Worm (Caenorhabditis elegans) whole organism, L2 larva: ENCODE measurements around the gene C05G5.1.

Experiments used
- C34F6.9 ChIP-seq: fragments of 150-350 bp; optimal IDR thresholded peaks from 2 replicates; lab custom pipeline; 2014; ENCODE audit warnings: missing biosample characterization, missing genetic modification characterization
- F13H6.1 ChIP-seq: sonication (generic microtip); optimal IDR thresholded peaks from 2 replicates; lab custom pipeline; 2016; ENCODE audit warnings: missing genetic modification characterization, missing compliant biosample characterization
- R02D3.7 ChIP-seq: fragments of 150-350 bp; optimal IDR thresholded peaks from 2 replicates; lab custom pipeline; 2014; ENCODE audit warnings: missing biosample characterization, missing genetic modification characterization
- Y55F3AM.14 ChIP-seq: fragments of 200-800 bp; sonication (Bioruptor generic); optimal IDR thresholded peaks from 2 replicates; lab custom pipeline; 2018; ENCODE audit warnings: mild to moderate bottlenecking, missing genetic modification characterization, missing compliant biosample characterization
- ZK546.5 ChIP-seq: sonication (generic microtip); optimal IDR thresholded peaks from 2 replicates; lab custom pipeline; 2017; ENCODE audit warnings: missing biosample characterization, missing genetic modification characterization
- alr-1 ChIP-seq: fragments of 150-350 bp; optimal IDR thresholded peaks from 2 replicates; lab custom pipeline; 2014; ENCODE audit warnings: missing biosample characterization, missing genetic modification characterization
- aly-2 ChIP-seq: fragments of 150-350 bp; optimal IDR thresholded peaks from 2 replicates; lab custom pipeline; 2014; ENCODE audit warnings: missing biosample characterization, missing genetic modification characterization
- ama-1 ChIP-seq: fragments of 150-350 bp; optimal IDR thresholded peaks from 2 replicates; lab custom pipeline; 2018; ENCODE audit warnings: inconsistent platforms
- blmp-1 ChIP-seq: sonication (generic microtip); optimal IDR thresholded peaks from 2 replicates; lab custom pipeline; 2017; ENCODE audit warnings: missing genetic modification characterization, mild to moderate bottlenecking, missing compliant biosample characterization, antibody characterized with exemption, moderate library complexity; ENCODE audit not compliant: insufficient read depth
- ceh-16 ChIP-seq: fragments of 150-350 bp; optimal IDR thresholded peaks from 2 replicates; lab custom pipeline; 2014; ENCODE audit warnings: missing biosample characterization, missing genetic modification characterization
- ceh-82 ChIP-seq: fragments of 150-350 bp; optimal IDR thresholded peaks from 2 replicates; lab custom pipeline; 2014; ENCODE audit warnings: missing biosample characterization, missing genetic modification characterization
- crh-2 ChIP-seq: sonication (generic microtip); optimal IDR thresholded peaks from 2 replicates; lab custom pipeline; 2017; ENCODE audit warnings: missing biosample characterization, missing genetic modification characterization
- dmd-4 ChIP-seq: sonication (generic microtip); optimal IDR thresholded peaks from 2 replicates; lab custom pipeline; 2017; ENCODE audit warnings: missing biosample characterization, missing genetic modification characterization
- egl-27 ChIP-seq: sonication (generic microtip); optimal IDR thresholded peaks from 3 replicates; lab custom pipeline; 2017; ENCODE audit warnings: missing biosample characterization, missing genetic modification reagents, missing genetic modification characterization
- elt-3 ChIP-seq: sonication (generic microtip); optimal IDR thresholded peaks from 2 replicates; lab custom pipeline; 2017; ENCODE audit warnings: missing biosample characterization, missing genetic modification characterization
- fos-1 ChIP-seq: fragments of 150-350 bp; optimal IDR thresholded peaks from 2 replicates; lab custom pipeline; 2014; ENCODE audit warnings: missing biosample characterization, missing genetic modification characterization
- gmeb-1 ChIP-seq: fragments of 150-350 bp; optimal IDR thresholded peaks from 2 replicates; lab custom pipeline; 2014; ENCODE audit warnings: missing biosample characterization, missing genetic modification characterization
- lin-11 ChIP-seq: fragments of 150-350 bp; sonication (generic microtip); optimal IDR thresholded peaks from 2 replicates; lab custom pipeline; 2014; ENCODE audit warnings: missing biosample characterization, missing genetic modification characterization, inconsistent platforms, mixed read lengths
- lin-13 ChIP-seq: fragments of 150-350 bp; optimal IDR thresholded peaks from 2 replicates; lab custom pipeline; 2014; ENCODE audit warnings: missing biosample characterization, missing genetic modification reagents, missing genetic modification characterization
- lin-39 ChIP-seq: fragments of 150-350 bp; optimal IDR thresholded peaks from 2 replicates; lab custom pipeline; 2014; ENCODE audit warnings: missing biosample characterization, missing genetic modification reagents, missing genetic modification characterization
- lsy-2 ChIP-seq, 2 experiments: fragments of 150-350 bp in 1 of 2; sonication (generic microtip) in 1 of 2; optimal IDR thresholded peaks; 2 replicates each; lab custom pipeline; 2014 to 2017; ENCODE audit warnings: missing biosample characterization in 2 of 2, missing genetic modification characterization in 2 of 2
- mab-5 ChIP-seq: fragments of 150-350 bp; optimal IDR thresholded peaks from 2 replicates; lab custom pipeline; 2014; ENCODE audit warnings: missing biosample characterization, missing genetic modification characterization
- mbf-1 ChIP-seq: sonication (generic microtip); optimal IDR thresholded peaks from 2 replicates; lab custom pipeline; 2017; ENCODE audit warnings: missing biosample characterization, missing genetic modification characterization
- mdl-1 ChIP-seq, 2 experiments: fragments of 150-350 bp in 1 of 2; sonication (generic microtip) in 1 of 2; optimal IDR thresholded peaks; 2 replicates each; lab custom pipeline; 2017; ENCODE audit warnings: missing biosample characterization in 2 of 2, missing genetic modification characterization in 2 of 2
- nhr-10 ChIP-seq: sonication (generic microtip); optimal IDR thresholded peaks from 2 replicates; lab custom pipeline; 2017; ENCODE audit warnings: missing biosample characterization, missing genetic modification characterization
- nhr-11 ChIP-seq: fragments of 150-350 bp; optimal IDR thresholded peaks from 2 replicates; lab custom pipeline; 2014; ENCODE audit warnings: missing biosample characterization, missing genetic modification characterization
- nhr-12 ChIP-seq: fragments of 150-350 bp; optimal IDR thresholded peaks from 2 replicates; lab custom pipeline; 2014; ENCODE audit warnings: missing biosample characterization, missing genetic modification characterization
- nhr-129 ChIP-seq: fragments of 150-350 bp; optimal IDR thresholded peaks from 2 replicates; lab custom pipeline; 2014; ENCODE audit warnings: missing biosample characterization, missing genetic modification characterization
- nhr-21 ChIP-seq: fragments of 150-350 bp; optimal IDR thresholded peaks from 2 replicates; lab custom pipeline; 2014; ENCODE audit warnings: missing biosample characterization, missing genetic modification characterization
- nhr-23 ChIP-seq: fragments of 150-350 bp; optimal IDR thresholded peaks from 2 replicates; lab custom pipeline; 2014; ENCODE audit warnings: missing biosample characterization, missing genetic modification reagents, missing genetic modification characterization
- nhr-237 ChIP-seq: fragments of 150-350 bp; optimal IDR thresholded peaks from 2 replicates; lab custom pipeline; 2014; ENCODE audit warnings: missing biosample characterization, missing genetic modification characterization
- nhr-25 ChIP-seq: fragments of 150-350 bp; sonication (generic microtip); optimal IDR thresholded peaks from 3 replicates; lab custom pipeline; 2014; ENCODE audit warnings: missing biosample characterization, missing genetic modification characterization
- nhr-6 ChIP-seq: fragments of 150-350 bp; optimal IDR thresholded peaks from 2 replicates; lab custom pipeline; 2014; ENCODE audit warnings: missing biosample characterization, missing genetic modification characterization
- nhr-77 ChIP-seq: fragments of 150-350 bp; optimal IDR thresholded peaks from 2 replicates; lab custom pipeline; 2014; ENCODE audit warnings: missing biosample characterization, missing genetic modification characterization
- peb-1 ChIP-seq: fragments of 150-350 bp; optimal IDR thresholded peaks from 2 replicates; lab custom pipeline; 2014; ENCODE audit warnings: missing biosample characterization, missing genetic modification characterization
- skn-1 ChIP-seq: sonication (generic microtip); optimal IDR thresholded peaks from 2 replicates; lab custom pipeline; 2017; ENCODE audit warnings: missing biosample characterization, missing genetic modification characterization
- sma-3 ChIP-seq: sonication (generic microtip); optimal IDR thresholded peaks from 2 replicates; lab custom pipeline; 2016; ENCODE audit warnings: missing genetic modification reagents, missing genetic modification characterization, missing compliant biosample characterization
- sma-9 ChIP-seq, 2 experiments: fragments of 150-350 bp in 1 of 2; sonication (generic microtip) in 1 of 2; optimal IDR thresholded peaks; 2 replicates each; lab custom pipeline; 2014 to 2016; ENCODE audit warnings: missing genetic modification characterization in 2 of 2, mild to moderate bottlenecking in 1 of 2, missing biosample characterization in 1 of 2, missing compliant biosample characterization in 1 of 2, missing genetic modification reagents in 1 of 2, moderate library complexity in 1 of 2
- snpc-4 ChIP-seq: fragments of 150-350 bp; optimal IDR thresholded peaks from 2 replicates; lab custom pipeline; 2014; ENCODE audit warnings: missing biosample characterization, missing genetic modification characterization
- unc-39 ChIP-seq: fragments of 150-350 bp; optimal IDR thresholded peaks from 2 replicates; lab custom pipeline; 2014; ENCODE audit warnings: missing biosample characterization, missing genetic modification characterization
- unc-55 ChIP-seq: fragments of 150-350 bp; sonication (generic microtip); optimal IDR thresholded peaks from 3 replicates; lab custom pipeline; 2014; ENCODE audit warnings: missing biosample characterization, missing genetic modification reagents, missing genetic modification characterization
- unc-62 ChIP-seq: fragments of 150-350 bp; optimal IDR thresholded peaks from 2 replicates; lab custom pipeline; 2014; ENCODE audit warnings: missing biosample characterization, missing genetic modification reagents, missing genetic modification characterization
- zag-1 ChIP-seq: fragments of 150-350 bp; optimal IDR thresholded peaks from 2 replicates; lab custom pipeline; 2014; ENCODE audit warnings: missing biosample characterization, missing genetic modification characterization
- ztf-1 ChIP-seq: fragments of 200-800 bp; sonication (Bioruptor generic); conservative IDR thresholded peaks from 2 replicates; pipeline ENCODE4 v1.3.6; 2022; ENCODE audit warnings: missing genetic modification characterization, missing compliant biosample characterization
- ztf-11 ChIP-seq: sonication (generic microtip); optimal IDR thresholded peaks from 2 replicates; lab custom pipeline; 2017; ENCODE audit warnings: missing biosample characterization, missing genetic modification characterization
- ztf-4 ChIP-seq: fragments of 150-350 bp; optimal IDR thresholded peaks from 2 replicates; lab custom pipeline; 2014; ENCODE audit warnings: missing biosample characterization, missing genetic modification characterization

The C05G5.1 gene

DNA sequence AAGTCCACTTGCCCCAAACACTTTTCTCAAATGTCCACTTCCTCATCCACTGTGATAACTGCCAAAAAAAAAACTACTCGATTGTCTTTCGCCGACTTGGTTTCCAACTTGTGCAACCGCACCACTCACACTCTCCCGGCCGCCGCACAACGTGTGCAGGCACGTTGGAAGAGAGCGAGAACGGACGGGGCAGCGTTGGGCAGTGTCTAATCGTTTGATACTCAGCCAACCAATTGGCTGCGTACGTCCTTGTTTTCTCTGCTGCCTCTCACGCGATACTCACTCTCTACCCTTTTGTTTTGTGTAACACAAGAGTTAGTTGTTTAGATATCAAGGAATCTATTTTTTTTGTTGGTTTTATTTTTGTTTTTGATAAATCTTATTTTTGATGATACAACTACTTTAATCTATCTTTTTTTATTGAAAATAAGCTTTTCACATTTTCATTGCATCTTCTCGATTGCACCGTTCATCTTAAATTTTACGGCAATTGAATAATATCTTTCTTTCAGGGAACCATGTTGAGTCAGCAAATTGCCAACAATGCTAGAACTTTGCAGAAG lies 13.7 kb upstream of the C05G5.1 start, which contains the start of gene sucl-1 (continued):
- peak; percentile 7 for TF ChIP-seq ceh-82 (tag; lab: Kevin White, UChicago)
- TF ChIP-seq sma-3 (GFP tag; lab: Kevin White, UChicago) = peak; percentile 71
- TF ChIP-seq mab-5 (tag; lab: Kevin White, UChicago) = peak; percentile 76
- TF ChIP-seq crh-2 (tag; lab: Kevin White, UChicago) = peak; percentile 92
- no peak for TF ChIP-seq nhr-23 (tag; lab: Kevin White, UChicago)
- peak; percentile 27 for TF ChIP-seq egl-27 (tag; lab: Kevin White, UChicago)
- TF ChIP-seq mbf-1 (tag; lab: Kevin White, UChicago) = no peak

DNA sequence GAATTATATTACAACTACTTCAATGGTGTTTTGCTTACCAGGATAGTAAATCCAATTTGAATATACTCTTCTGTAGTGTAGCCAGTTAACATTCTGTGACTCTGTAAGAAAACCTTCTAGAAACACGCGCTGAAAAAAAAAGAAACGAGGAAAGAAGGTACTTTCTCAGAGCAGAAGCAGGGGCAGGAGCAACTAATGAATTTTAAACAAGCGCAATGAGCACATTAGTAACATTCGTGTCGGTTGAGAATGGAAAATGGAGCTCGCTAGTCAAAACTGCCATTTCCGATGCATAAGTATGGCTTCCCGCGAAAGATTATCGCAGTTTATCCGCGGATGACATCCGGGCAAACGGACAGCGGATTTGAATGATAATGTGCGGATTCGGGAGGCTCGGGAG lies 12.0 kb upstream of the C05G5.1 start, which contains the start of gene C05G5.3:
Gene C05G5.3, minus strand, starts transcription at position 101 of the 400 bp plus-strand sequence.
- TF ChIP-seq skn-1 (tag; lab: Kevin White, UChicago) = no peak
- TF ChIP-seq C34F6.9 (tag; lab: Kevin White, UChicago) = no peak
- no peak for TF ChIP-seq ama-1
- no peak for TF ChIP-seq unc-55 (GFP tag; lab: Kevin White, UChicago)
- TF ChIP-seq alr-1 (tag; lab: Kevin White, UChicago) = no peak
- TF ChIP-seq fos-1 (tag; lab: Kevin White, UChicago) = no peak
- TF ChIP-seq nhr-25 (tag; lab: Kevin White, UChicago) = no peak
- no peak for TF ChIP-seq egl-27 (tag; lab: Kevin White, UChicago)
- no peak for TF ChIP-seq nhr-12
- TF ChIP-seq nhr-11 (tag; lab: Kevin White, UChicago) = no peak
- TF ChIP-seq gmeb-1 (tag; lab: Kevin White, UChicago) = no peak
- TF ChIP-seq elt-3 (tag; lab: Kevin White, UChicago) = no peak
- TF ChIP-seq ztf-4 (tag; lab: Kevin White, UChicago) = no peak
- no peak for TF ChIP-seq unc-62 (GFP tag; lab: Kevin White, UChicago)
- no peak for TF ChIP-seq sma-9 (GFP tag; optimal IDR thresholded peaks at IDR 0.05; lab: Kevin White, UChicago)
- TF ChIP-seq sma-9 (tag; optimal IDR thresholded peaks at IDR 0.05; lab: Kevin White, UChicago) = no peak
- no peak for TF ChIP-seq R02D3.7
- no peak for TF ChIP-seq ZK546.5 (tag; lab: Kevin White, UChicago)

DNA sequence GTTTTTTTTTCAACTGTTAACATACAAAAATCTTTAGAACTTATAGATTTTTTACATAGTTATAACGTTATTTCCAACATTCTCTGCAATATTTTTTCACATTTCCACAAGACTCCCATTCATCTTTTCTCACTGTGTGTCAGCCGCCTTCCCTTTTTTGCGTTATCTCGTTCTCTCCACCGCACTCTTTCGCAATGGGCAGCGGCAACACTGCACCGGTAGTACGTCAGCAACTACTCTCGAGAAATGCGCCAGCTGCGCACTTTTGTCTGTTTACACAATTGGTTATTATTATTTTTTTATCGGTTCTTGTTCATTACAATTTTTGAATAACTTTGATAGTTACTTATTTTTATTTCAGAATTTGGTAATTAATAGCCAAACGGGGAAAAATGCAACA lies 7.0 kb upstream of the C05G5.1 start, which contains the start of gene C05G5.2:
Gene C05G5.2, plus strand, starts transcription at position 356 of the 400 bp plus-strand sequence.
- peak; percentile 75 for TF ChIP-seq gmeb-1 (tag; lab: Kevin White, UChicago)
- no peak for TF ChIP-seq nhr-23 (tag; lab: Kevin White, UChicago)
- TF ChIP-seq nhr-12 = no peak
- TF ChIP-seq nhr-11 (tag; lab: Kevin White, UChicago) = no peak
- no peak for TF ChIP-seq nhr-237 (tag; lab: Kevin White, UChicago)
- TF ChIP-seq skn-1 (tag; lab: Kevin White, UChicago) = peak; percentile 45
- no peak for TF ChIP-seq ztf-1 (GFP tag; lab: Robert Waterston, UW)
- TF ChIP-seq lin-13 (GFP tag; lab: Kevin White, UChicago) = peak; percentile 82
- no peak for TF ChIP-seq dmd-4 (tag; lab: Kevin White, UChicago)
- peak; percentile 59 for TF ChIP-seq blmp-1 (tag; lab: Kevin White, UChicago)
- peak; percentile 5 for TF ChIP-seq ztf-11 (tag; lab: Kevin White, UChicago)
- TF ChIP-seq nhr-77 (tag; lab: Kevin White, UChicago) = no peak
- peak in 1 of 2 experiments; percentile 81 for TF ChIP-seq mdl-1 (tag; optimal IDR thresholded peaks at IDR 0.05; lab: Kevin White, UChicago)
- peak; percentile 90 for TF ChIP-seq nhr-129 (tag; lab: Kevin White, UChicago)
- no peak for TF ChIP-seq peb-1 (tag; lab: Kevin White, UChicago)
- no peak for TF ChIP-seq ZK546.5 (tag; lab: Kevin White, UChicago)
- TF ChIP-seq aly-2 (tag; lab: Kevin White, UChicago) = no peak
- no peak for TF ChIP-seq nhr-10 (tag; lab: Kevin White, UChicago)
- peak; percentile 85 for TF ChIP-seq nhr-21 (tag; lab: Kevin White, UChicago)
- TF ChIP-seq crh-2 (tag; lab: Kevin White, UChicago) = peak; percentile 95
- peak; percentile 46 for TF ChIP-seq ceh-16 (tag; lab: Kevin White, UChicago)
- TF ChIP-seq nhr-25 (tag; lab: Kevin White, UChicago) = peak; percentile 91
- peak; percentile 89 for TF ChIP-seq F13H6.1 (tag; lab: Kevin White, UChicago)
- TF ChIP-seq mbf-1 (tag; lab: Kevin White, UChicago) = no peak
- peak; percentile 57 for TF ChIP-seq ztf-4 (tag; lab: Kevin White, UChicago)
- TF ChIP-seq Y55F3AM.14 = peak; percentile 26
- no peak for TF ChIP-seq unc-62 (GFP tag; lab: Kevin White, UChicago)
- peak; percentile 89 for TF ChIP-seq C34F6.9 (tag; lab: Kevin White, UChicago)
- peak; percentile 18 for TF ChIP-seq ceh-82 (tag; lab: Kevin White, UChicago)
- no peak for TF ChIP-seq lin-39 (tag; lab: Kevin White, UChicago)
- TF ChIP-seq elt-3 (tag; lab: Kevin White, UChicago) = no peak
- TF ChIP-seq unc-39 (tag; lab: Kevin White, UChicago) = no peak
- peak; percentile 77 for TF ChIP-seq lin-11 (tag; lab: Kevin White, UChicago)
- peak; percentile 84 for TF ChIP-seq zag-1 (tag; lab: Kevin White, UChicago)
- peak; percentile 82 for TF ChIP-seq egl-27 (tag; lab: Kevin White, UChicago)
- no peak for TF ChIP-seq alr-1 (tag; lab: Kevin White, UChicago)
- peak; percentile 73 to 92 for TF ChIP-seq lsy-2 (tag; optimal IDR thresholded peaks at IDR 0.05; lab: Kevin White, UChicago)
- peak; percentile 66 for TF ChIP-seq nhr-6 (tag; lab: Kevin White, UChicago)
- peak; percentile 98 for TF ChIP-seq fos-1 (tag; lab: Kevin White, UChicago)
- peak; percentile 89 for TF ChIP-seq sma-3 (GFP tag; lab: Kevin White, UChicago)
- TF ChIP-seq snpc-4 = peak; percentile 80
